Fruit fly (Drosophila melanogaster) whole organism, embryonic: Measurements from ENCODE around the gene CG32772.

ENCODE experiments used
- Abd-B ChIP-seq: fragments of 200-800 bp; sonication (Bioruptor generic); optimal IDR thresholded peaks from 2 replicates; lab custom pipeline; 2018; ENCODE audit warnings: missing biosample characterization, mild to moderate bottlenecking, missing genetic modification characterization, moderate library complexity
- B-H1 ChIP-seq: fragments of 200-800 bp; sonication (Bioruptor generic); IDR thresholded peaks from 3 replicates; pipeline ENCODE4 v1.3.6; 2022; ENCODE audit warnings: missing biosample characterization, missing genetic modification characterization
- CG11456 ChIP-seq: fragments of 200-800 bp; sonication (Bioruptor generic); IDR thresholded peaks from 3 replicates; pipeline ENCODE4 v1.3.6; 2022; ENCODE audit warnings: missing biosample characterization, missing genetic modification characterization
- CG11560 ChIP-seq: fragments of 200-800 bp; sonication (Bioruptor generic); IDR thresholded peaks from 3 replicates; pipeline ENCODE4 v1.3.6; 2022; ENCODE audit warnings: missing biosample characterization, missing genetic modification characterization
- CG12155 ChIP-seq: fragments of 200-800 bp; sonication (Bioruptor generic); optimal IDR thresholded peaks from 3 replicates; lab custom pipeline; 2016; ENCODE audit warnings: missing biosample characterization, missing genetic modification characterization
- CG12299 ChIP-seq: fragments of 200-800 bp; sonication (Bioruptor generic); optimal IDR thresholded peaks from 2 replicates; lab custom pipeline; 2018; ENCODE audit warnings: missing biosample characterization, mild to moderate bottlenecking, missing genetic modification characterization
- CG12391 ChIP-seq: fragments of 200-800 bp; sonication (Bioruptor generic); optimal IDR thresholded peaks from 3 replicates; lab custom pipeline; 2018; ENCODE audit warnings: missing biosample characterization, mild to moderate bottlenecking, missing genetic modification characterization, moderate library complexity
- CG14667 ChIP-seq: fragments of 200-800 bp; sonication (Bioruptor generic); IDR thresholded peaks from 2 replicates; pipeline ENCODE4 v1.3.6; 2022; ENCODE audit warnings: missing biosample characterization, missing genetic modification characterization
- CG14860 ChIP-seq: fragments of 200-800 bp; sonication (Bioruptor generic); IDR thresholded peaks from 3 replicates; pipeline ENCODE4 v1.3.6; 2022; ENCODE audit warnings: missing biosample characterization, missing genetic modification characterization; ENCODE audit not compliant: partially characterized antibody
- CG14965 ChIP-seq: fragments of 200-800 bp; sonication (Bioruptor generic); optimal IDR thresholded peaks from 2 replicates; lab custom pipeline; 2016; ENCODE audit warnings: missing biosample characterization, missing genetic modification characterization, borderline replicate concordance
- CG17361 ChIP-seq: fragments of 200-800 bp; sonication (Bioruptor generic); IDR thresholded peaks from 3 replicates; pipeline ENCODE4 v1.3.6; 2022; ENCODE audit warnings: missing biosample characterization, missing genetic modification characterization
- CG1832 ChIP-seq: fragments of 200-800 bp; sonication (Bioruptor generic); optimal IDR thresholded peaks from 2 replicates; lab custom pipeline; 2017; ENCODE audit warnings: missing biosample characterization, mild to moderate bottlenecking, missing genetic modification characterization, inconsistent platforms
- CG2116 ChIP-seq: fragments of 200-800 bp; sonication (Bioruptor generic); optimal IDR thresholded peaks from 3 replicates; lab custom pipeline; 2018; ENCODE audit warnings: missing biosample characterization, mild to moderate bottlenecking, missing genetic modification characterization
- CG42726 ChIP-seq: fragments of 200-800 bp; sonication (Bioruptor generic); IDR thresholded peaks from 2 replicates; pipeline ENCODE4 v1.3.6; 2022; ENCODE audit warnings: missing biosample characterization, missing genetic modification characterization; ENCODE audit not compliant: partially characterized antibody
- CG4282 ChIP-seq: fragments of 200-800 bp; sonication (Bioruptor generic); optimal IDR thresholded peaks from 2 replicates; lab custom pipeline; 2016; ENCODE audit warnings: missing biosample characterization, missing genetic modification characterization
- CG8290 ChIP-seq, 3 experiments: fragments of 200-800 bp; sonication (Bioruptor generic); optimal IDR thresholded peaks; 2 replicates each; lab custom pipeline; 2016 to 2019; ENCODE audit warnings: missing biosample characterization in 3 of 3, missing genetic modification characterization in 3 of 3, mild to moderate bottlenecking in 2 of 3, moderate library complexity in 1 of 3
- CG9932 ChIP-seq: fragments of 200-800 bp; sonication (Bioruptor generic); IDR thresholded peaks from 2 replicates; pipeline ENCODE4 v1.3.6; 2022; ENCODE audit warnings: missing biosample characterization, missing genetic modification characterization
- CkIIα-i1 ChIP-seq: fragments of 200-800 bp; sonication (Bioruptor generic); IDR thresholded peaks from 2 replicates; pipeline ENCODE4 v1.3.6; 2022; ENCODE audit warnings: missing biosample characterization, missing genetic modification characterization
- Dip3 ChIP-seq: fragments of 200-800 bp; sonication (Bioruptor generic); optimal IDR thresholded peaks from 3 replicates; lab custom pipeline; 2016; ENCODE audit warnings: missing biosample characterization, missing genetic modification characterization
- Doc2 ChIP-seq: fragments of 200-800 bp; sonication (Bioruptor generic); IDR thresholded peaks from 2 replicates; pipeline ENCODE4 v1.3.6; 2022; ENCODE audit warnings: missing biosample characterization, missing genetic modification characterization
- Drgx ChIP-seq: fragments of 200-800 bp; sonication (Bioruptor generic); IDR thresholded peaks from 2 replicates; pipeline ENCODE4 v1.3.6; 2022; ENCODE audit warnings: missing biosample characterization, missing genetic modification characterization
- Fer3 ChIP-seq: fragments of 200-800 bp; sonication (Bioruptor generic); optimal IDR thresholded peaks from 2 replicates; lab custom pipeline; 2018; ENCODE audit warnings: missing biosample characterization, mild to moderate bottlenecking, missing genetic modification characterization, moderate library complexity
- Hmr ChIP-seq: fragments of 200-800 bp; sonication (Bioruptor generic); optimal IDR thresholded peaks from 3 replicates; lab custom pipeline; 2017; ENCODE audit warnings: mild to moderate bottlenecking, missing biosample characterization, missing genetic modification reagents, missing genetic modification characterization
- Hr39 ChIP-seq: fragments of >200 bp; optimal IDR thresholded peaks from 2 replicates; lab custom pipeline; 2017
- Hr51 ChIP-seq, 2 experiments: fragments of 200-800 bp; sonication (Bioruptor generic); optimal IDR thresholded peaks; 2 replicates in 1 of 2; 3 replicates in 1 of 2; lab custom pipeline; 2016 to 2018; ENCODE audit warnings: missing biosample characterization in 2 of 2, missing genetic modification characterization in 2 of 2, mild to moderate bottlenecking in 1 of 2, moderate library complexity in 1 of 2
- Mad ChIP-seq: fragments of 200-800 bp; sonication (Bioruptor generic); optimal IDR thresholded peaks from 2 replicates; lab custom pipeline; 2016; ENCODE audit warnings: missing biosample characterization, missing genetic modification characterization
- Sox102F ChIP-seq: fragments of 200-800 bp; sonication (Bioruptor generic); optimal IDR thresholded peaks from 2 replicates; lab custom pipeline; 2018; ENCODE audit warnings: missing biosample characterization, mild to moderate bottlenecking, missing genetic modification characterization, moderate library complexity
- Ssrp ChIP-seq: fragments of 200-800 bp; sonication (Bioruptor generic); optimal IDR thresholded peaks from 2 replicates; lab custom pipeline; 2018; ENCODE audit warnings: missing biosample characterization, mild to moderate bottlenecking, missing genetic modification characterization, moderate library complexity
- bigmax ChIP-seq: fragments of 200-800 bp; sonication (Bioruptor generic); optimal IDR thresholded peaks from 2 replicates; lab custom pipeline; 2018; ENCODE audit warnings: missing biosample characterization, mild to moderate bottlenecking, missing genetic modification characterization
- br ChIP-seq: fragments of >200 bp; optimal IDR thresholded peaks from 2 replicates; lab custom pipeline; 2017
- cg ChIP-seq: fragments of 200-800 bp; sonication (Bioruptor generic); optimal IDR thresholded peaks from 3 replicates; lab custom pipeline; 2019; ENCODE audit warnings: missing biosample characterization, mild to moderate bottlenecking, missing genetic modification characterization, moderate library complexity
- chn ChIP-seq: fragments of 200-800 bp; sonication (Bioruptor generic); optimal IDR thresholded peaks from 2 replicates; lab custom pipeline; 2016; ENCODE audit warnings: missing biosample characterization, missing genetic modification characterization
- crc ChIP-seq: fragments of 200-800 bp; sonication (Bioruptor generic); optimal IDR thresholded peaks from 2 replicates; lab custom pipeline; 2016; ENCODE audit warnings: missing biosample characterization, missing genetic modification characterization
- da ChIP-seq: fragments of 200-800 bp; sonication (Bioruptor generic); optimal IDR thresholded peaks from 2 replicates; lab custom pipeline; 2016; ENCODE audit warnings: missing biosample characterization, missing genetic modification characterization
- fd64A ChIP-seq: fragments of 200-800 bp; sonication (Bioruptor generic); optimal IDR thresholded peaks from 3 replicates; lab custom pipeline; 2018; ENCODE audit warnings: missing biosample characterization, mild to moderate bottlenecking, missing genetic modification characterization
- grn ChIP-seq: fragments of 200-800 bp; sonication (Bioruptor generic); optimal IDR thresholded peaks from 3 replicates; lab custom pipeline; 2017; ENCODE audit warnings: missing biosample characterization, missing genetic modification characterization
- gt ChIP-seq: fragments of 200-800 bp; sonication (Bioruptor generic); IDR thresholded peaks from 2 replicates; pipeline ENCODE4 v1.3.6; 2022; ENCODE audit warnings: missing biosample characterization, missing genetic modification characterization
- hbn ChIP-seq: fragments of 200-800 bp; sonication (Bioruptor generic); IDR thresholded peaks from 2 replicates; pipeline ENCODE4 v1.3.6; 2022; ENCODE audit warnings: missing biosample characterization, missing genetic modification characterization; ENCODE audit not compliant: partially characterized antibody
- her ChIP-seq: fragments of 200-800 bp; sonication (Bioruptor generic); optimal IDR thresholded peaks from 2 replicates; lab custom pipeline; 2016; ENCODE audit warnings: missing biosample characterization, missing genetic modification characterization
- lmd ChIP-seq: fragments of 200-800 bp; sonication (Bioruptor generic); IDR thresholded peaks from 2 replicates; pipeline ENCODE4 v1.3.6; 2022; ENCODE audit warnings: missing biosample characterization, missing genetic modification characterization
- nau ChIP-seq: fragments of 200-800 bp; sonication (Bioruptor generic); optimal IDR thresholded peaks from 3 replicates; lab custom pipeline; 2017; ENCODE audit warnings: missing biosample characterization, mild to moderate bottlenecking, missing genetic modification characterization, missing genetic modification reagents
- pho ChIP-seq: fragments of 200-800 bp; sonication (Bioruptor generic); optimal IDR thresholded peaks from 2 replicates; lab custom pipeline; 2016; ENCODE audit warnings: missing biosample characterization, missing genetic modification characterization
- prd ChIP-seq, 3 experiments: fragments of >200 bp in 2 of 3; fragments of 200-800 bp in 1 of 3; sonication (Bioruptor generic) in 1 of 3; optimal IDR thresholded peaks in 2 of 3; IDR thresholded peaks in 1 of 3; 2 replicates in 2 of 3; 3 replicates in 1 of 3; pipeline versions ENCODE4 v1.3.6 to Lab custom; 2017 to 2022; ENCODE audit warnings: missing biosample characterization in 1 of 3, missing genetic modification characterization in 1 of 3
- psq ChIP-seq: fragments of 200-800 bp; sonication (Bioruptor generic); optimal IDR thresholded peaks from 2 replicates; lab custom pipeline; 2017; ENCODE audit warnings: missing biosample characterization, missing genetic modification characterization
- sqz ChIP-seq: fragments of 200-800 bp; sonication (Bioruptor generic); optimal IDR thresholded peaks from 3 replicates; lab custom pipeline; 2018; ENCODE audit warnings: missing biosample characterization, mild to moderate bottlenecking, missing genetic modification characterization
- tna ChIP-seq: fragments of 200-800 bp; sonication (Bioruptor generic); IDR thresholded peaks from 2 replicates; pipeline ENCODE4 v1.3.6; 2022; ENCODE audit warnings: missing biosample characterization, missing genetic modification characterization; ENCODE audit not compliant: partially characterized antibody
- vfl ChIP-seq: fragments of 200-800 bp; sonication (Bioruptor generic); optimal IDR thresholded peaks from 2 replicates; lab custom pipeline; 2016; ENCODE audit warnings: missing biosample characterization, missing genetic modification characterization
- wdn ChIP-seq: fragments of 200-800 bp; sonication (Bioruptor generic); IDR thresholded peaks from 2 replicates; pipeline ENCODE4 v1.3.6; 2022; ENCODE audit warnings: missing biosample characterization, missing genetic modification characterization

The CG32772 gene

DNA sequence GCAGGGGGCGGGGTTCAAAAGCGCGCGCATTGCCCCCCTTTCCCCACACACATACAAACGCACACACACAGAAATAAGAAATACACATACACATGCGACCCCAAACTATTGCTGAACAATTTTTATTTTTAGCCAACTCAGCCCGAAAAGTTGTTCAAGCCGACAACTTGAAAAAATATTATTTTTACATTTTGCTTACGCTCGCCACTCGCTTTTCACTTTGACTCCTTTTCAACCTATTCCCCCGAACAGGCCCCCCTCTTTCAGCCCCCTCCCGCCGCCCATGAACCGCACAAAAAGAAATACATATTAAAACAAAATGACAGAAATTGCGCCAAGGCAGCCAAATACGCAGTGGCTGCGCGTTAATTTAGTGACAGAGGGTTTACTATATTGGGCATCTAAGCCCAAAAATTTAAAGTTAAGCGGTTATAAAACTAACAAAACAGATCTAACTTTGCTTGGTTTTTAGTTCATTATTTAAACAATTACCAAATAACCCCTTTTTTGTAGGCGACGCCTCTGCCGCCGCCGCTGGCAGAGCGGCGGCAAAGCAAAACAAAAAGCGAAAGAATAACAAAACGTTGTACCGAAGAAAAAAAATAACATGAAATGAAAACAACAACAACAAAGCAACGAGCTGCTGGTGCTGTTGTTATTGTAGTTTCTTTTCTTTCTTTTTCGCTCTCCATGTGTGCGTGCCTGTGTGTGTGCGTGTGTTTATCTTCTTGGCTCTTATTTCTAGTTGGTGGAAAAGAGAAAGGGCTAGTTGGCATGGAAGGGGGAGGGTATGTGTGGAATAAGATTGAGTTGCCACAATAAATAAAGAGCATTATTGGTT, 1.3 kb downstream of the CG32772 start (continued):
- peak; percentile 100 for TF ChIP-seq Dip3
- TF ChIP-seq Ssrp (tag; lab: Kevin White, UChicago): peak; percentile 100
- TF ChIP-seq B-H1 (GFP tag; lab: Robert Waterston, UW): peak; percentile 99
- TF ChIP-seq nau (GFP tag; lab: Kevin White, UChicago): peak; percentile 100
- peak; percentile 94 for TF ChIP-seq CG2116 (GFP tag; lab: Kevin White, UChicago)
- peak; percentile 100 for TF ChIP-seq Hr51 (GFP tag; optimal IDR thresholded peaks at IDR 0.05; lab: Kevin White, UChicago)
- TF ChIP-seq da: peak; percentile 99
- TF ChIP-seq chn: peak; percentile 100
- TF ChIP-seq Abd-B (GFP tag; lab: Kevin White, UChicago): peak; percentile 100
- peak; percentile 100 for TF ChIP-seq Sox102F (GFP tag; lab: Kevin White, UChicago)
- peak; percentile 100 for TF ChIP-seq CG17361 (GFP tag; lab: Robert Waterston, UW)
- peak; percentile 99 for TF ChIP-seq CG12299
- TF ChIP-seq Hmr: peak; percentile 100
- TF ChIP-seq bigmax (GFP tag; lab: Kevin White, UChicago): peak; percentile 87
- peak; percentile 100 for TF ChIP-seq Fer3 (tag; lab: Kevin White, UChicago)
- peak; percentile 100 for TF ChIP-seq vfl (GFP tag; lab: Kevin White, UChicago)
- no peak for TF ChIP-seq prd (optimal IDR thresholded peaks at IDR 0.05; lab: Kevin White, UChicago)
- peak; percentile 100 for TF ChIP-seq prd (GFP tag; IDR thresholded peaks at IDR 0.05; lab: Robert Waterston, UW)
- peak; percentile 99 for TF ChIP-seq CG8290 (GFP tag; optimal IDR thresholded peaks at IDR 0.05; lab: Kevin White, UChicago)
- peak; percentile 96 to 99 for TF ChIP-seq CG8290 (tag; optimal IDR thresholded peaks at IDR 0.05; lab: Kevin White, UChicago)
- peak; percentile 100 for TF ChIP-seq CG9932
- no peak for TF ChIP-seq Hr39 (lab: Kevin White, UChicago)
- TF ChIP-seq grn: peak; percentile 96
- TF ChIP-seq gt (GFP tag; lab: Robert Waterston, UW): peak; percentile 99
- peak; percentile 99 for TF ChIP-seq CkIIα-i1 (GFP tag; lab: Robert Waterston, UW)
- 0 out of 2 replicates have a peak, but pooled peaks have one; percentile 38 for TF ChIP-seq hbn (GFP tag; lab: Robert Waterston, UW)
- TF ChIP-seq CG14860 (GFP tag; lab: Robert Waterston, UW): no peak
- peak; percentile 100 for TF ChIP-seq CG14667 (GFP tag; lab: Robert Waterston, UW)
- no peak for TF ChIP-seq br (lab: Kevin White, UChicago)
- peak; percentile 93 for TF ChIP-seq CG14965 (GFP tag; lab: Kevin White, UChicago)
- TF ChIP-seq her: peak; percentile 98
- peak; percentile 100 for TF ChIP-seq crc
- peak; percentile 100 for TF ChIP-seq wdn (GFP tag; lab: Robert Waterston, UW)
- no peak for TF ChIP-seq tna (GFP tag; lab: Robert Waterston, UW)
- peak; percentile 100 for TF ChIP-seq CG12391 (tag; lab: Kevin White, UChicago)
- TF ChIP-seq fd64A (GFP tag; lab: Kevin White, UChicago): peak; percentile 99
- peak; percentile 99 for TF ChIP-seq psq (GFP tag; lab: Kevin White, UChicago)
- TF ChIP-seq pho (GFP tag; lab: Kevin White, UChicago): peak; percentile 99
- TF ChIP-seq CG42726 (GFP tag; lab: Robert Waterston, UW): peak; percentile 28; the same call in 1 of the 2 replicates
- peak; percentile 100 for TF ChIP-seq sqz (GFP tag; lab: Kevin White, UChicago)
- peak; percentile 96 for TF ChIP-seq CG11560 (tag; lab: Robert Waterston, UW)
- peak; percentile 100 for TF ChIP-seq Drgx
- peak; percentile 100 for TF ChIP-seq CG4282
- TF ChIP-seq CG1832 (GFP tag; lab: Kevin White, UChicago): peak; percentile 24
- peak; percentile 100 for TF ChIP-seq lmd (GFP tag; lab: Robert Waterston, UW)
- peak; percentile 99 for TF ChIP-seq Doc2
- peak; percentile 84 for TF ChIP-seq cg (GFP tag; lab: Kevin White, UChicago)
- peak; percentile 100 for TF ChIP-seq CG11456 (GFP tag; lab: Robert Waterston, UW)
- TF ChIP-seq Mad (GFP tag; lab: Kevin White, UChicago): peak; percentile 100
- peak; percentile 99 for TF ChIP-seq CG12155 (GFP tag; lab: Kevin White, UChicago)
